Worm (Caenorhabditis elegans) whole organism, L4/young adult: ENCODE data around the gene rnp-7.

Source experiments
- W03F9.2 ChIP-seq: fragments of 150-350 bp; optimal IDR thresholded peaks from 2 replicates; lab custom pipeline; 2014; ENCODE audit warnings: missing biosample characterization, missing genetic modification characterization
- him-1 ChIP-seq: sonication (generic microtip); optimal IDR thresholded peaks from 2 replicates; lab custom pipeline; 2016; ENCODE audit warnings: missing genotype, missing genetic modification reagents, missing genetic modification characterization, missing compliant biosample characterization

- TF ChIP-seq him-1 (tag; lab: Kevin White, UChicago) (no peak), W03F9.2 (tag; lab: Kevin White, UChicago) (no peak)
Measured at ce11 chrIII:7201378-7202256, 40.7 kb upstream of the rnp-7 start, which contains the start of gene dpy-31.
